Fruit fly (Drosophila melanogaster) whole organism, embryonic: ENCODE data around the gene Pits.

ENCODE experiments used
- Atf3 ChIP-seq: fragments of 200-800 bp; sonication (Bioruptor generic); optimal IDR thresholded peaks from 3 replicates; lab custom pipeline; 2016; ENCODE audit warnings: missing biosample characterization, missing genetic modification characterization
- CG10979 ChIP-seq: fragments of 200-800 bp; sonication (Bioruptor generic); optimal IDR thresholded peaks from 2 replicates; lab custom pipeline; 2018; ENCODE audit warnings: missing biosample characterization, mild to moderate bottlenecking, missing genetic modification characterization, moderate library complexity
- CG11504 ChIP-seq: fragments of 200-800 bp; sonication (Bioruptor generic); optimal IDR thresholded peaks from 3 replicates; lab custom pipeline; 2019; ENCODE audit warnings: missing biosample characterization, mild to moderate bottlenecking, missing genetic modification characterization, moderate library complexity
- CG11723 ChIP-seq: fragments of 200-800 bp; sonication (Bioruptor generic); optimal IDR thresholded peaks from 2 replicates; lab custom pipeline; 2017; ENCODE audit warnings: missing biosample characterization, mild to moderate bottlenecking, missing genetic modification characterization
- CG1233 ChIP-seq: fragments of 200-800 bp; sonication (Bioruptor generic); optimal IDR thresholded peaks from 4 replicates; lab custom pipeline; 2018; ENCODE audit warnings: missing biosample characterization, mild to moderate bottlenecking, missing genetic modification characterization
- CG14050 ChIP-seq: fragments of 200-800 bp; sonication (Bioruptor generic); IDR thresholded peaks from 3 replicates; pipeline ENCODE4 v1.3.6; 2022; ENCODE audit warnings: missing biosample characterization, missing genetic modification characterization
- CG15269 ChIP-seq: fragments of 200-800 bp; sonication (Bioruptor generic); optimal IDR thresholded peaks from 2 replicates; lab custom pipeline; 2018; ENCODE audit warnings: missing biosample characterization, mild to moderate bottlenecking, missing genetic modification characterization, moderate library complexity
- CG17385 ChIP-seq: fragments of 200-800 bp; sonication (Bioruptor generic); optimal IDR thresholded peaks from 3 replicates; lab custom pipeline; 2018; ENCODE audit warnings: missing biosample characterization, mild to moderate bottlenecking, missing genetic modification characterization
- CG17802 ChIP-seq: fragments of 200-800 bp; sonication (Bioruptor generic); optimal IDR thresholded peaks from 2 replicates; lab custom pipeline; 2018; ENCODE audit warnings: missing biosample characterization, mild to moderate bottlenecking, missing genetic modification characterization, moderate library complexity
- CG2199 ChIP-seq: fragments of 200-800 bp; sonication (Bioruptor generic); IDR thresholded peaks from 3 replicates; pipeline ENCODE4 v1.3.6; 2022; ENCODE audit warnings: missing biosample characterization, missing genetic modification characterization
- CG2678 ChIP-seq: fragments of 200-800 bp; sonication (Bioruptor generic); optimal IDR thresholded peaks from 3 replicates; lab custom pipeline; 2019; ENCODE audit warnings: missing biosample characterization, mild to moderate bottlenecking, missing genetic modification characterization, moderate library complexity
- CG34376 ChIP-seq: fragments of 200-800 bp; sonication (Bioruptor generic); optimal IDR thresholded peaks from 2 replicates; lab custom pipeline; 2018; ENCODE audit warnings: missing biosample characterization, mild to moderate bottlenecking, missing genetic modification characterization
- CG3726 ChIP-seq: fragments of 200-800 bp; sonication (Bioruptor generic); IDR thresholded peaks from 3 replicates; pipeline ENCODE4, ENCODE4 v1.3.6; 2022; ENCODE audit warnings: missing biosample characterization, missing genetic modification characterization
- CG4282 ChIP-seq: fragments of 200-800 bp; sonication (Bioruptor generic); optimal IDR thresholded peaks from 2 replicates; lab custom pipeline; 2016; ENCODE audit warnings: missing biosample characterization, missing genetic modification characterization
- CG4707 ChIP-seq: fragments of 200-800 bp; sonication (Bioruptor generic); optimal IDR thresholded peaks from 2 replicates; lab custom pipeline; 2018; ENCODE audit warnings: missing biosample characterization, mild to moderate bottlenecking, missing genetic modification characterization, moderate library complexity
- CG5953 ChIP-seq: fragments of 200-800 bp; sonication (Bioruptor generic); IDR thresholded peaks from 2 replicates; pipeline ENCODE4 v1.3.6; 2022; ENCODE audit warnings: missing biosample characterization, missing genetic modification characterization
- CG6854 ChIP-seq: fragments of 200-800 bp; sonication (Bioruptor generic); optimal IDR thresholded peaks from 3 replicates; lab custom pipeline; 2017; ENCODE audit warnings: missing biosample characterization, mild to moderate bottlenecking, missing genetic modification characterization
- CG7987 ChIP-seq: fragments of 200-800 bp; sonication (Bioruptor generic); optimal IDR thresholded peaks from 2 replicates; lab custom pipeline; 2018; ENCODE audit warnings: missing biosample characterization, mild to moderate bottlenecking, missing genetic modification characterization, moderate library complexity
- CG8089 ChIP-seq: fragments of 200-800 bp; sonication (Bioruptor generic); optimal IDR thresholded peaks from 3 replicates; lab custom pipeline; 2016; ENCODE audit warnings: missing biosample characterization, missing genetic modification characterization
- CG8478 ChIP-seq: fragments of >200 bp; optimal IDR thresholded peaks from 2 replicates; lab custom pipeline; 2018
- Camta ChIP-seq: fragments of 200-800 bp; sonication (Bioruptor generic); optimal IDR thresholded peaks from 2 replicates; lab custom pipeline; 2016; ENCODE audit warnings: missing biosample characterization, missing genetic modification characterization
- CoRest ChIP-seq: fragments of 200-800 bp; sonication (Bioruptor generic); optimal IDR thresholded peaks from 3 replicates; lab custom pipeline; 2018; ENCODE audit warnings: missing biosample characterization, mild to moderate bottlenecking, missing genetic modification characterization, moderate library complexity
- D19B ChIP-seq: fragments of 200-800 bp; sonication (Bioruptor generic); optimal IDR thresholded peaks from 2 replicates; lab custom pipeline; 2017; ENCODE audit warnings: missing biosample characterization, mild to moderate bottlenecking, missing genetic modification characterization
- Dad ChIP-seq: fragments of 200-800 bp; sonication (Bioruptor generic); optimal IDR thresholded peaks from 3 replicates; lab custom pipeline; 2016; ENCODE audit warnings: missing biosample characterization, missing genetic modification characterization
- E2f2 ChIP-seq: fragments of 200-800 bp; sonication (Bioruptor generic); IDR thresholded peaks from 2 replicates; pipeline ENCODE4 v1.3.6; 2022; ENCODE audit warnings: missing biosample characterization, missing genetic modification characterization
- Gsc ChIP-seq: fragments of 200-800 bp; sonication (Bioruptor generic); IDR thresholded peaks from 2 replicates; pipeline ENCODE4 v1.3.6; 2022; ENCODE audit warnings: missing biosample characterization, missing genetic modification characterization
- Hr3 ChIP-seq: fragments of 200-800 bp; sonication (Bioruptor generic); optimal IDR thresholded peaks from 3 replicates; lab custom pipeline; 2016; ENCODE audit warnings: missing biosample characterization, missing genetic modification characterization
- Jarid2 ChIP-seq: fragments of 200-800 bp; sonication (Bioruptor generic); optimal IDR thresholded peaks from 3 replicates; lab custom pipeline; 2017; ENCODE audit warnings: mild to moderate bottlenecking, missing biosample characterization, missing genetic modification reagents, missing genetic modification characterization
- Lim3 ChIP-seq: fragments of 200-800 bp; sonication (Bioruptor generic); IDR thresholded peaks from 2 replicates; pipeline ENCODE4 v1.3.6; 2022; ENCODE audit warnings: missing biosample characterization, missing genetic modification characterization
- Nf-YB ChIP-seq: fragments of 200-800 bp; sonication (Bioruptor generic); optimal IDR thresholded peaks from 3 replicates; lab custom pipeline; 2019; ENCODE audit warnings: missing biosample characterization, mild to moderate bottlenecking, missing genetic modification characterization, moderate library complexity
- Poxn ChIP-seq: fragments of 200-800 bp; sonication (Bioruptor generic); IDR thresholded peaks from 2 replicates; pipeline ENCODE4 v1.3.6; 2022; ENCODE audit warnings: missing biosample characterization, missing genetic modification characterization
- Sry-β ChIP-seq: fragments of 200-800 bp; sonication (Bioruptor generic); optimal IDR thresholded peaks from 2 replicates; lab custom pipeline; 2018; ENCODE audit warnings: missing biosample characterization, mild to moderate bottlenecking, missing genetic modification characterization, moderate library complexity
- Trl ChIP-seq, 3 experiments: fragments of >200 bp in 2 of 3; fragments of 200-800 bp in 1 of 3; sonication (Bioruptor generic) in 1 of 3; optimal IDR thresholded peaks; 2 replicates in 1 of 3; 3 replicates in 2 of 3; lab custom pipeline; 2016 to 2017; ENCODE audit warnings: missing biosample characterization in 1 of 3, missing genetic modification characterization in 1 of 3
- az2 ChIP-seq: fragments of 200-800 bp; sonication (Bioruptor generic); optimal IDR thresholded peaks from 3 replicates; lab custom pipeline; 2016; ENCODE audit warnings: missing biosample characterization, missing genetic modification characterization
- bsh ChIP-seq, 2 experiments: fragments of 200-800 bp; sonication (Bioruptor generic); optimal IDR thresholded peaks; 2 replicates each; lab custom pipeline; 2017 to 2018; ENCODE audit warnings: mild to moderate bottlenecking in 2 of 2, missing biosample characterization in 2 of 2, missing genetic modification characterization in 2 of 2, moderate library complexity in 1 of 2
- crc ChIP-seq: fragments of 200-800 bp; sonication (Bioruptor generic); optimal IDR thresholded peaks from 2 replicates; lab custom pipeline; 2016; ENCODE audit warnings: missing biosample characterization, missing genetic modification characterization
- crol ChIP-seq: fragments of 200-800 bp; sonication (Bioruptor generic); IDR thresholded peaks from 2 replicates; pipeline ENCODE4 v1.3.6; 2022; ENCODE audit warnings: missing biosample characterization, missing genetic modification characterization
- da ChIP-seq: fragments of 200-800 bp; sonication (Bioruptor generic); optimal IDR thresholded peaks from 2 replicates; lab custom pipeline; 2016; ENCODE audit warnings: missing biosample characterization, missing genetic modification characterization
- en ChIP-seq: fragments of 200-800 bp; sonication (Bioruptor generic); optimal IDR thresholded peaks from 2 replicates; lab custom pipeline; 2016; ENCODE audit warnings: missing biosample characterization, missing genetic modification characterization
- eve ChIP-seq, 2 experiments: fragments of >200 bp; optimal IDR thresholded peaks; 2 replicates each; lab custom pipeline; 2017; ENCODE audit warnings: missing biosample characterization in 2 of 2, missing genetic modification characterization in 2 of 2
- gfzf ChIP-seq: fragments of 200-800 bp; sonication (Bioruptor generic); optimal IDR thresholded peaks from 2 replicates; lab custom pipeline; 2016; ENCODE audit warnings: missing biosample characterization, mild to moderate bottlenecking, missing genetic modification characterization, moderate library complexity
- gsb-n ChIP-seq: fragments of 200-800 bp; sonication (Bioruptor generic); optimal IDR thresholded peaks from 3 replicates; lab custom pipeline; 2018; ENCODE audit warnings: missing biosample characterization, mild to moderate bottlenecking, missing genetic modification characterization
- hb ChIP-seq: fragments of 200-800 bp; sonication (Bioruptor generic); IDR thresholded peaks from 3 replicates; pipeline ENCODE4 v1.3.6; 2022; ENCODE audit warnings: missing biosample characterization, missing genetic modification characterization; ENCODE audit not compliant: partially characterized antibody
- inv ChIP-seq: fragments of 200-800 bp; sonication (Bioruptor generic); IDR thresholded peaks from 2 replicates; pipeline ENCODE4 v1.3.6; 2022; ENCODE audit warnings: missing biosample characterization, missing genetic modification characterization; ENCODE audit not compliant: partially characterized antibody
- nmo ChIP-seq: fragments of 200-800 bp; sonication (Bioruptor generic); optimal IDR thresholded peaks from 2 replicates; lab custom pipeline; 2018; ENCODE audit warnings: missing biosample characterization, mild to moderate bottlenecking, missing genetic modification characterization, moderate library complexity
- p53 ChIP-seq: fragments of 200-800 bp; sonication (Bioruptor generic); optimal IDR thresholded peaks from 2 replicates; lab custom pipeline; 2016; ENCODE audit warnings: missing biosample characterization, missing genetic modification characterization
- prd ChIP-seq, 3 experiments: fragments of >200 bp in 2 of 3; fragments of 200-800 bp in 1 of 3; sonication (Bioruptor generic) in 1 of 3; optimal IDR thresholded peaks in 2 of 3; IDR thresholded peaks in 1 of 3; 2 replicates in 2 of 3; 3 replicates in 1 of 3; pipeline versions ENCODE4 v1.3.6 to Lab custom; 2017 to 2022; ENCODE audit warnings: missing biosample characterization in 1 of 3, missing genetic modification characterization in 1 of 3
- ro ChIP-seq: fragments of 200-800 bp; sonication (Bioruptor generic); IDR thresholded peaks from 2 replicates; pipeline ENCODE4 v1.3.6; 2022; ENCODE audit warnings: missing biosample characterization, missing genetic modification characterization
- tgo ChIP-seq: fragments of 200-800 bp; sonication (Bioruptor generic); IDR thresholded peaks from 3 replicates; pipeline ENCODE4 v1.3.6; 2022; ENCODE audit warnings: missing biosample characterization, missing genetic modification characterization
- zfh1 ChIP-seq: fragments of 200-800 bp; sonication (Bioruptor generic); IDR thresholded peaks from 3 replicates; pipeline ENCODE4 v1.3.6; 2022; ENCODE audit warnings: missing biosample characterization, missing genetic modification characterization

Pits gene

dm6 chrX:12567663-12568062 is 15.3 kb downstream of the Pits start (continued):
- TF ChIP-seq prd (optimal IDR thresholded peaks at IDR 0.05; lab: Kevin White, UChicago) (no peak), prd (GFP tag; IDR thresholded peaks at IDR 0.05; lab: Robert Waterston, UW) (peak; percentile 76), Nf-YB (GFP tag; lab: Kevin White, UChicago) (peak; percentile 60), Poxn (GFP tag; lab: Robert Waterston, UW) (peak; percentile 40; the same call in 1 of the 2 replicates), da (GFP tag; lab: Kevin White, UChicago) (no peak), CG11723 (peak; percentile 42), en (GFP tag; lab: Kevin White, UChicago) (no peak), CG2199 (no peak), CG8089 (GFP tag; lab: Kevin White, UChicago) (no peak), gfzf (GFP tag; lab: Kevin White, UChicago) (no peak), inv (GFP tag; lab: Robert Waterston, UW) (no peak), Gsc (GFP tag; lab: Robert Waterston, UW) (0 out of 2 replicates have a peak, but pooled peaks have one; percentile 14), bsh (GFP tag; optimal IDR thresholded peaks at IDR 0.05; lab: Kevin White, UChicago) (peak in 1 of 2 experiments; percentile 77), CG1233 (GFP tag; lab: Kevin White, UChicago) (peak; percentile 74), Lim3 (GFP tag; lab: Robert Waterston, UW) (0 out of 2 replicates have a peak, but pooled peaks have one; percentile 31), p53 (GFP tag; lab: Kevin White, UChicago) (no peak), CG5953 (GFP tag; lab: Robert Waterston, UW) (no peak), gsb-n (tag; lab: Kevin White, UChicago) (peak; percentile 67), Jarid2 (GFP tag; lab: Kevin White, UChicago) (peak; percentile 14), D19B (GFP tag; lab: Kevin White, UChicago) (peak; percentile 53), CG10979 (tag; lab: Kevin White, UChicago) (peak; percentile 72), CG8478 (lab: Kevin White, UChicago) (no peak), CG2678 (tag; lab: Kevin White, UChicago) (peak; percentile 92), CG7987 (peak; percentile 35), CG15269 (tag; lab: Kevin White, UChicago) (peak; percentile 91), CG34376 (peak; percentile 81), Atf3 (no peak), nmo (GFP tag; lab: Kevin White, UChicago) (peak; percentile 69), CoRest (tag; lab: Kevin White, UChicago) (peak; percentile 73), Dad (GFP tag; lab: Kevin White, UChicago) (no peak), CG4282 (no peak), az2 (GFP tag; lab: Kevin White, UChicago) (peak; percentile 59), ro (GFP tag; lab: Robert Waterston, UW) (no peak), crc (no peak), CG11504 (tag; lab: Kevin White, UChicago) (peak; percentile 87), Trl (optimal IDR thresholded peaks at IDR 0.05; lab: Kevin White, UChicago) (peak in 1 of 2 experiments; percentile 17), Trl (GFP tag; optimal IDR thresholded peaks at IDR 0.05; lab: Kevin White, UChicago) (no peak), tgo (GFP tag; lab: Robert Waterston, UW) (peak; percentile 77), CG17802 (tag; lab: Kevin White, UChicago) (no peak), CG14050 (GFP tag; lab: Robert Waterston, UW) (peak; percentile 60), crol (no peak), Sry-β (GFP tag; lab: Kevin White, UChicago) (no peak), zfh1 (GFP tag; lab: Robert Waterston, UW) (peak; percentile 55; the same call in 2 of the 3 replicates), CG6854 (GFP tag; lab: Kevin White, UChicago) (peak; percentile 83), CG17385 (GFP tag; lab: Kevin White, UChicago) (peak; percentile 80), CG3726 (GFP tag; lab: Robert Waterston, UW) (0 out of 3 replicates have a peak, but pooled peaks have one; percentile 45), hb (GFP tag; lab: Robert Waterston, UW) (no peak), E2f2 (GFP tag; lab: Robert Waterston, UW) (peak; percentile 58), CG4707 (GFP tag; lab: Kevin White, UChicago) (peak; percentile 64), Camta (GFP tag; lab: Kevin White, UChicago) (no peak), Hr3 (GFP tag; lab: Kevin White, UChicago) (peak; percentile 64), eve (GFP tag; optimal IDR thresholded peaks at IDR 0.05; lab: Kevin White, UChicago) (peak in 1 of 2 experiments; percentile 5)
